Fruit fly (Drosophila melanogaster): ENCODE measurements around the gene Calx.

Gene Calx

DNA sequence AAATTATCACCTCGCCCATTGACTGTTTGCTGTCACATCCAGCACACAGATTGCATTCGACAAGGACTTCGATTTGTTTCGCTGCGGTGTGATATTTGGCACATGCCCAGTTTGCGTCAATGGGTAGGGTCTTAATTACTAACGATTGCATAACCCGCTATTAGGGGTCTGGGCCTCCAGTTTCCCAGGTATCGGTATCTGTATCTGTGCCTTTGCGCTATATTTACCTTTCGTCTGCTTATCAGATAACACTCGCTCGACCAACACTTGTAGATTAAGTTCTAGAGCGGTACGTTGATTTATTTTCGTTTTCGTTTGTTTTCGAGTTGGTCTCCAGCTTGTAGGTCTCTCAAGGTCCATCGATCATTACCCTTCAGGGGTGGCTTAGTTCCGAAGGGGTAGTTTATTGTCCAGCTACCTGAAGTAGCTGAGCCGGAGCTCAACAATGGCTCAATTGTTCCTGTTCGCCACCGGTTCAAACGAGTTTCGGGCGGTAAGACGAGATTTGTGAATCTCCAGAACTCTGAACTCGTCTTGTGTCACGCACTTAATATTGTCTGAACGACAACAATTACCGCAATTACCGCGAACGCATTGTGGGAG, 26.5 kb upstream of the Calx start (continued):
- TF ChIP-seq D (optimal IDR thresholded peaks at IDR 0.05) (peak; percentile 80), D (GFP tag; optimal IDR thresholded peaks at IDR 0.05) (no peak), CG10543 (GFP tag; optimal IDR thresholded peaks at IDR 0.05) (peak; percentile 22), kni (GFP tag; optimal IDR thresholded peaks at IDR 0.05) (peak; percentile 27), CG1832 (GFP tag; optimal IDR thresholded peaks at IDR 0.05) (no peak), lab (GFP tag; optimal IDR thresholded peaks at IDR 0.05) (peak; percentile 2), Med (GFP tag) (peak; percentile 71), zen (tag; optimal IDR thresholded peaks at IDR 0.05) (peak; percentile 5), sug (tag; optimal IDR thresholded peaks at IDR 0.05) (peak; percentile 93), wdn (GFP tag; IDR thresholded peaks at IDR 0.05) (0 out of 2 replicates have a peak, but pooled peaks have one; percentile 11), aop (GFP tag; IDR thresholded peaks at IDR 0.05) (no peak), Pdp1 (GFP tag; optimal IDR thresholded peaks at IDR 0.05) (peak in 1 of 2 experiments; percentile 95), CG16815 (GFP tag; optimal IDR thresholded peaks at IDR 0.05) (no peak), sens-2 (GFP tag; IDR thresholded peaks at IDR 0.05) (peak; percentile 41; the same call in 1 of the 2 replicates)

DNA sequence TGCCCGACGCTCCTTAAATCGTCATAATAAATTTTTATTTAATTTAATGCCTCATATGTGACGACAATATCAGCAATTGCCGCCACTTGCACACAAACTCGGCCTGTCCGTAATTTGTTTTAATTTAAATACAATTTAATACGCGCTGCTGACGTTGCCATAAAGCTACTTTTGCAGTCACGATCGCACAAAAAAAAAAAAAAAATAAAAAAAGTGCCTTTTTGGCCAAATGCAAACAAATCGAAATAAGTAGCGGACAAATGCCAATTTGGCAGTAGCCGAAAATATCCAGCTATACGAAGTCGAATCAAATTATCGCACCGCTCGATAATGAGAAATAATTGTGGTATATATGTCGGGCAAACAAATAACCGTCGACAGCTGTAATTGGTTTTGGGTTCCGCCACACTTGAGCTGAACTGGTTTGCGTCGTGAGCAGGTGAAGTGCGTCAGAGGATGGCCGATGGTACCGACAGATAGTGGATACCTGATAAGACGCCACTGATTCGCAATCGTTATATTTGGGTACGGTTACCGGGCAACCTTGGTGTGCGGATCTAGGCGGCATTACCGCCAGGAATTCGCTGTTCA, 25.5 kb upstream of the Calx start:
- peak; percentile 52 for TF ChIP-seq mirr (GFP tag; optimal IDR thresholded peaks at IDR 0.05)
- no peak for TF ChIP-seq pfk (GFP tag; optimal IDR thresholded peaks at IDR 0.05)
- no peak for TF ChIP-seq Fer1 (GFP tag; optimal IDR thresholded peaks at IDR 0.05)
- no peak for TF ChIP-seq Nf-YB (GFP tag; optimal IDR thresholded peaks at IDR 0.05)
- no peak for TF ChIP-seq Ada2b (GFP tag; IDR thresholded peaks at IDR 0.05)
- peak; percentile 8 for TF ChIP-seq CG18599 (GFP tag; optimal IDR thresholded peaks at IDR 0.05)
- TF ChIP-seq CG32767 (GFP tag; IDR thresholded peaks at IDR 0.05): no peak
- TF ChIP-seq CG2199 (GFP tag; IDR thresholded peaks at IDR 0.05): peak; percentile 85; the same call in 2 of the 3 replicates
- TF ChIP-seq grn (GFP tag; optimal IDR thresholded peaks at IDR 0.05): peak; percentile 79
- TF ChIP-seq Scr (GFP tag; IDR thresholded peaks at IDR 0.05; ENCODE audit: partially characterized antibody): no peak
- peak; percentile 65 for TF ChIP-seq sug (tag; optimal IDR thresholded peaks at IDR 0.05)
- TF ChIP-seq her (GFP tag; optimal IDR thresholded peaks at IDR 0.05): no peak
- peak; percentile 6 for TF ChIP-seq CG10543 (GFP tag; optimal IDR thresholded peaks at IDR 0.05)
- TF ChIP-seq eyg (GFP tag; optimal IDR thresholded peaks at IDR 0.05): no peak
- no peak for TF ChIP-seq fd64A (GFP tag; optimal IDR thresholded peaks at IDR 0.05)
- TF ChIP-seq CG11398 (GFP tag; optimal IDR thresholded peaks at IDR 0.05): no peak
- TF ChIP-seq fu2 (GFP tag; optimal IDR thresholded peaks at IDR 0.05): no peak
- no peak for TF ChIP-seq C15 (GFP tag; IDR thresholded peaks at IDR 0.05)
- no peak for TF ChIP-seq maf-S (GFP tag; optimal IDR thresholded peaks at IDR 0.05)
- no peak for TF ChIP-seq ash1 (GFP tag; optimal IDR thresholded peaks at IDR 0.05)
- TF ChIP-seq exex (tag; optimal IDR thresholded peaks at IDR 0.05): peak; percentile 85
- TF ChIP-seq jumu (GFP tag; optimal IDR thresholded peaks at IDR 0.05): no peak
- no peak for TF ChIP-seq HmgD (GFP tag; optimal IDR thresholded peaks at IDR 0.05)
- no peak for TF ChIP-seq Dip3 (GFP tag; optimal IDR thresholded peaks at IDR 0.05)
- TF ChIP-seq Myb (GFP tag; optimal IDR thresholded peaks at IDR 0.05): no peak
- no peak for TF ChIP-seq CG3407 (GFP tag; optimal IDR thresholded peaks at IDR 0.05)
- TF ChIP-seq CG18764 (GFP tag; optimal IDR thresholded peaks at IDR 0.05): no peak
- TF ChIP-seq insv (GFP tag; optimal IDR thresholded peaks at IDR 0.05): no peak
- no peak for TF ChIP-seq Elba2 (GFP tag; optimal IDR thresholded peaks at IDR 0.05)
- no peak for TF ChIP-seq sisA (GFP tag; IDR thresholded peaks at IDR 0.05)
- TF ChIP-seq sens (GFP tag): peak; percentile 63
- no peak for TF ChIP-seq CG12236 (GFP tag; optimal IDR thresholded peaks at IDR 0.05)
- no peak for TF ChIP-seq CG11085 (GFP tag; IDR thresholded peaks at IDR 0.05)
- TF ChIP-seq Adf1 (GFP tag; IDR thresholded peaks at IDR 0.05): no peak
- TF ChIP-seq corto (GFP tag; optimal IDR thresholded peaks at IDR 0.05): no peak
- TF ChIP-seq CG15696 (tag; optimal IDR thresholded peaks at IDR 0.05): no peak
- no peak for TF ChIP-seq Mad (GFP tag; optimal IDR thresholded peaks at IDR 0.05)
